Worm (Caenorhabditis elegans): ENCODE data around the gene H28G03.2.

The H28G03.2 gene

DNA sequence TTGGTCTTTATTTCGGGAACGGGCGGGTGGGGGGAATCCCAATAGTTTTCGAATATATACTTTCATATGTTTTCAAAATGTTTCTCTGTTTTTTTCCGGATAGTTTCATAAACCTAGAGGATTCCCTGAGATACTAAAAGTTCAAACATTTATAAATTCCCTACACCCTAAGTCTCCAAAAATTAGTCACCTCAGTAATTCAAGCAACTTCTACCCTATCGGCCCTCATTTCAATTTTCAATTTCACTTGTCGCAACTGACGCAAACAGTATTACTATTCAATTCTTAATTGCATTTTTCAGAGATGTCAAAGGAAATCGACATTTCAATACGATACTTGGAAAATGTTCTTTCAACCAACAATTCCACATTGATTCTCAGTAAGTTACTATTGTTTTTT, 58.5 kb downstream of the H28G03.2 start, which contains the start of gene Y34B4A.4:
Y34B4A.4 (plus strand) TSS at position 301 of the 400 bp plus-strand sequence.
- TF ChIP-seq R02D3.7 (tag; optimal IDR thresholded peaks at IDR 0.05) (no peak), zfp-2 (tag; optimal IDR thresholded peaks at IDR 0.05) (no peak), daf-16 (GFP tag; optimal IDR thresholded peaks at IDR 0.05) (no peak), daf-16 (tag; optimal IDR thresholded peaks at IDR 0.05) (no peak), hif-1 (tag; optimal IDR thresholded peaks at IDR 0.05) (no peak), spr-1 (tag; optimal IDR thresholded peaks at IDR 0.05) (no peak), egl-27 (tag; optimal IDR thresholded peaks at IDR 0.05) (no peak), egl-43 (GFP tag; IDR thresholded peaks at IDR 0.05) (no peak), zip-2 (tag; optimal IDR thresholded peaks at IDR 0.05) (no peak), zag-1 (tag; optimal IDR thresholded peaks at IDR 0.05) (no peak)

DNA sequence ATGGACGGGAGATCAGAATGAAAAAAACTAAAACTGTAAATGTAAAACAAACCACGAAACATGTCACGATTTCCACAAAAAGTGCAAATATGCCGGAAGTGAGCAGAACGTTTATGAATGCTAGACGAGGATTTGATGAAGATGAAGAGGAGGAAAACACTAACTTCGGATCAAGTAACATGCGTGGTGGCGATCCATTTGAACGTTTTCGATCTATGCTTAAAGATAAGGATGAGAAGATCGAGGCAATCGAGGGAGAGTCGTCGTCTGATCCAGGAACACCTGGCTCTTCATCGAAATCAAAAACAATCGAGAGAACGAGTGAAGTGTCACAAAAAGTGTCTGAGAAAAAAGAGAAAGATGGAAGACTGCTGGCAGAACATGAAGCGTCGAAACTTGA, 59.8 kb downstream of the H28G03.2 start:
- TF ChIP-seq T20F7.1 (GFP tag; optimal IDR thresholded peaks at IDR 0.05) (no peak), daf-16 (GFP tag; optimal IDR thresholded peaks at IDR 0.05) (peak in 1 of 2 experiments; percentile 42), daf-16 (tag; optimal IDR thresholded peaks at IDR 0.05) (no peak), lin-15B (tag; optimal IDR thresholded peaks at IDR 0.05) (no peak), nhr-28 (tag; optimal IDR thresholded peaks at IDR 0.05) (no peak), tag-97 (GFP tag; IDR thresholded peaks at IDR 0.05) (no peak), unc-62 (GFP tag; optimal IDR thresholded peaks at IDR 0.05 in 1 of 2) (peak in 1 of 2 experiments; percentile 91), unc-62 (tag; optimal IDR thresholded peaks at IDR 0.05) (no peak), daf-8 (GFP tag; IDR thresholded peaks at IDR 0.05) (no peak)

Data from whole organism, L4 larva.